Worm (Caenorhabditis elegans) whole organism, L4/young adult: ENCODE data around the gene R03G8.1.

ENCODE experiments used
- W03F9.2 ChIP-seq: fragments of 150-350 bp; optimal IDR thresholded peaks from 2 replicates; lab custom pipeline; 2014; ENCODE audit warnings: missing biosample characterization, missing genetic modification characterization
- dao-5 ChIP-seq: sonication (generic microtip); optimal IDR thresholded peaks from 2 replicates; lab custom pipeline; 2016; ENCODE audit warnings: missing genotype, missing genetic modification characterization, moderate library complexity, missing compliant biosample characterization
- him-1 ChIP-seq: sonication (generic microtip); optimal IDR thresholded peaks from 2 replicates; lab custom pipeline; 2016; ENCODE audit warnings: missing genotype, missing genetic modification reagents, missing genetic modification characterization, missing compliant biosample characterization

The R03G8.1 gene

ce11 chrX:13121104-13121503 is 36.7 kb downstream of the R03G8.1 start:
- no peak for TF ChIP-seq W03F9.2 (tag; lab: Kevin White, UChicago)
- peak; percentile 41 for TF ChIP-seq dao-5

DNA sequence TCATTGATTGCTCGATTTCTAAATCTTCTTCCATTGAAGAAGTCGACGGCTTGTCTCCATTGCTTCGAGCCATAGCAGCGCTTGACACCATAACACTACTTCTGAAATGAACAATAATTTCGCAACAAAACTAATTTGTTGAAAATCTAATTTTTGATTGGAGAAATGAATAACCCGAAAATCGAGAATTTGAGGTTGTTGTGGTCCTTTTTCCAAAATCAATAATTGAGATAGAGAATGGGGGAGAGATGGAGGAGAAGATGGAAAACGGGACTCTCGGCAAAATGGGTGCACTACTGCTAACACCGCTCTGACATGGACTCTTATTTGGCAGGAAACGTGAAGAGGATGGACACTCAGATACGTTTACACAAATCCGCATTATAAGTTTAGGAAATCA is 37.8 kb downstream of the R03G8.1 start, which contains the start of gene snx-17:
snx-17 (minus strand) TSS at position 101 of the 400 bp plus-strand sequence.
- no peak for TF ChIP-seq him-1 (tag; lab: Kevin White, UChicago)
- no peak for TF ChIP-seq W03F9.2 (tag; lab: Kevin White, UChicago)
- TF ChIP-seq dao-5, result no peak

DNA sequence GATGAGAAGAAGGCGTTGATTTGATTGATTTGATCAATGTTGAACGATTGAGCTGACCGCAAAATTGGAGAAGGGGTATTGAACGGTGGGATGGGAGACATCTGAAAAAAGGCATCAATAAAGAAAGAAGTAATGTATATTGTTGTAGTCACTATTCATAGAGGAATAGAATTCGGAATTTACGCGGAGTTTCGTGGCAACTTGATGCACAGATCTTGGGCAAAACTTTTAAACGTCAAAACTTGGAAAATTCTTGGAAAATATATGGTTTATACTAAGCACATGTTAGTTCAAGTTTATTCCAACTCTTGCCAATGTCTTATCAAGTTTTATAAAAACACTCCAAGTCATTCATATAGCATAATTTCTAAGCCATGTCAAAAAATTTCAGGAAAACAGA is 42.0 kb downstream of the R03G8.1 start, which contains the start of gene F17H10.4:
F17H10.4 (minus strand) TSS at position 101 of the 400 bp plus-strand sequence.
- TF ChIP-seq him-1 (tag; lab: Kevin White, UChicago), result no peak
- no peak for TF ChIP-seq dao-5
- no peak for TF ChIP-seq W03F9.2 (tag; lab: Kevin White, UChicago)

DNA sequence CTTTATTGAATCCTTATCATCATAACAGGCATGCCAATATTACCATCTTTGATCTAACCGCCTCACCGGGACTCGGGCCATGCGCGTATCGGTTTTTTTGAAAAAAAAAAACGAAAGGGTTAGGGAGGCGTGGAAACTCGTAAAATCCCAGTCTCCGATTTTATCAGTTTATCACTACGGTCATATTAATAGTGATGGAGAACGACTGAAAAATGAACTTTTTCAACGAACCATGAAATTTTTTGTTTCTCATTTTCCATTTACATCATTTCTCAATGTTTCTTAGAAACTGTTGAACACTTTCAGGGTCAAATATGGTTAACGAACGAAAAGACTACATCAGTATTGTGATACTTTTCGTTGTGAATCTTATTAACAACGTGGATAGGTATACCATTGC is 45.6 kb downstream of the R03G8.1 start, which contains the start of gene spin-3:
spin-3 (plus strand) TSS at position 301 of the 400 bp plus-strand sequence.
- TF ChIP-seq him-1 (tag; lab: Kevin White, UChicago), result no peak
- no peak for TF ChIP-seq dao-5
- no peak for TF ChIP-seq W03F9.2 (tag; lab: Kevin White, UChicago)

DNA sequence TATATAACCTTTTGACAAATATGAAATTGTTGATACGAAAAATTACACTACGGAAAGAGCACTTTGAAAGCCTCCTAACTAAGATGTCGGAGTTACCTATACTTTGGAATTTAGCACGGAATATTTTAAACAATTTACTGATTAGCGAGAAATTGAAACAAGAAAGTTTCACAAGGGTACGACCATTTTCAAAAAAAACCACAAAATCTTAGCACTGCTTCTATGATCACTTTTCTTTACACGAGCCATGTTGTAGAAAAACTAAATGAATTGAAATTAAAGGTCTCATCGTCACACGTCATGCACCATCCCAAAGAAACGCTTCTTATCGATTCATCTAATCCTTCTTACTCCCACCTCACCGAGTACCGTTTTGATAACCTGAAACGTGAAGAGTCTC is 50.4 kb downstream of the R03G8.1 start, which contains the start of gene F09A5.2:
F09A5.2 (plus strand) TSS at position 301 of the 400 bp plus-strand sequence.
- TF ChIP-seq dao-5 (no peak), him-1 (tag; lab: Kevin White, UChicago) (no peak), W03F9.2 (tag; lab: Kevin White, UChicago) (no peak)
